Worm (Caenorhabditis elegans) whole organism, early embryonic: ENCODE results near the gene T22F3.12.

ENCODE experiments used
- B0310.2 ChIP-seq: sonication (generic microtip); optimal IDR thresholded peaks from 2 replicates; lab custom pipeline; 2016; ENCODE audit warnings: mild to moderate bottlenecking, missing genetic modification characterization, missing compliant biosample characterization
- F13C5.2 ChIP-seq: sonication (generic microtip); optimal IDR thresholded peaks from 2 replicates; lab custom pipeline; 2017; ENCODE audit warnings: mild to moderate bottlenecking, missing genetic modification characterization, inconsistent platforms, missing compliant biosample characterization
- aly-1 ChIP-seq: sonication (generic microtip); optimal IDR thresholded peaks from 2 replicates; lab custom pipeline; 2016; ENCODE audit warnings: missing genetic modification characterization, missing compliant biosample characterization
- ama-1 ChIP-seq: fragments of 150-350 bp; optimal IDR thresholded peaks from 2 replicates; lab custom pipeline; 2014
- ceh-13 ChIP-seq: fragments of 200-800 bp; sonication (Bioruptor generic); optimal IDR thresholded peaks from 2 replicates; lab custom pipeline; 2018; ENCODE audit warnings: mild to moderate bottlenecking, missing genetic modification characterization, missing compliant biosample characterization
- ceh-36 ChIP-seq: sonication (generic microtip); optimal IDR thresholded peaks from 2 replicates; lab custom pipeline; 2016; ENCODE audit warnings: missing genetic modification characterization, inconsistent platforms, missing compliant biosample characterization
- ets-7 ChIP-seq: sonication (generic microtip); optimal IDR thresholded peaks from 2 replicates; lab custom pipeline; 2016; ENCODE audit warnings: missing genotype, missing genetic modification characterization, missing compliant biosample characterization
- flt-1 ChIP-seq: fragments of 200-800 bp; sonication (Bioruptor generic); IDR thresholded peaks from 2 replicates; pipeline ENCODE4 v1.3.6; 2022; ENCODE audit warnings: missing genetic modification characterization, missing compliant biosample characterization
- hmbx-1 ChIP-seq: sonication (generic microtip); optimal IDR thresholded peaks from 2 replicates; lab custom pipeline; 2016; ENCODE audit warnings: mild to moderate bottlenecking, missing genetic modification characterization, missing compliant biosample characterization
- hmg-4 ChIP-seq: fragments of 200-800 bp; sonication (Bioruptor generic); optimal IDR thresholded peaks from 2 replicates; lab custom pipeline; 2018; ENCODE audit warnings: mild to moderate bottlenecking, missing genetic modification characterization, missing compliant biosample characterization
- hnd-1 ChIP-seq: sonication (generic microtip); optimal IDR thresholded peaks from 2 replicates; lab custom pipeline; 2016; ENCODE audit warnings: missing genetic modification characterization, missing compliant biosample characterization
- pes-1 ChIP-seq: fragments of 200-800 bp; sonication (Bioruptor generic); IDR thresholded peaks from 2 replicates; pipeline ENCODE4 v1.3.6; 2022; ENCODE audit warnings: missing genetic modification reagents, missing genetic modification characterization, missing compliant biosample characterization
- scrt-1 ChIP-seq: fragments of 200-800 bp; sonication (Bioruptor generic); IDR thresholded peaks from 2 replicates; pipeline ENCODE4 v1.3.6; 2022; ENCODE audit warnings: missing genetic modification characterization, missing compliant biosample characterization
- sea-1 ChIP-seq: fragments of 200-800 bp; sonication (Bioruptor generic); conservative IDR thresholded peaks from 2 replicates; pipeline ENCODE4 v1.3.6; 2022; ENCODE audit warnings: missing genetic modification characterization, missing compliant biosample characterization
- tbx-11 ChIP-seq: fragments of 200-800 bp; sonication (Bioruptor generic); IDR thresholded peaks from 2 replicates; pipeline ENCODE4 v1.3.6; 2022; ENCODE audit warnings: missing genetic modification characterization, missing compliant biosample characterization
- tbx-37 ChIP-seq: fragments of 200-800 bp; sonication (Bioruptor generic); conservative IDR thresholded peaks from 2 replicates; pipeline ENCODE4 v1.3.6; 2022; ENCODE audit warnings: missing genetic modification reagents, missing genetic modification characterization, missing compliant biosample characterization
- tra-4 ChIP-seq: sonication (generic microtip); optimal IDR thresholded peaks from 2 replicates; lab custom pipeline; 2017; ENCODE audit warnings: missing genetic modification characterization, missing compliant biosample characterization

The T22F3.12 gene

ce11 chrV:3592099-3592498 lies at the start of gene T22F3.12:
T22F3.12 (minus strand) TSS chrV:3592199.
- TF ChIP-seq ceh-13 (GFP tag; lab: Kevin White, UChicago) (no peak), tbx-11 (GFP tag; lab: Robert Waterston, UW) (no peak), sea-1 (GFP tag; lab: Robert Waterston, UW) (no peak), hnd-1 (tag; lab: Kevin White, UChicago) (no peak), tbx-37 (no peak), tra-4 (tag; lab: Kevin White, UChicago) (no peak), ets-7 (tag; lab: Kevin White, UChicago) (no peak), ama-1 (lab: Kevin White, UChicago) (no peak), aly-1 (tag; lab: Kevin White, UChicago) (no peak), scrt-1 (GFP tag; lab: Robert Waterston, UW) (no peak), pes-1 (GFP tag; lab: Robert Waterston, UW) (no peak), B0310.2 (tag; lab: Kevin White, UChicago) (no peak), flt-1 (GFP tag; lab: Robert Waterston, UW) (no peak), ceh-36 (tag; lab: Kevin White, UChicago) (no peak), F13C5.2 (tag; lab: Kevin White, UChicago) (no peak), hmbx-1 (no peak), hmg-4 (GFP tag; lab: Kevin White, UChicago) (no peak)

- TF ChIP-seq B0310.2 (tag; lab: Kevin White, UChicago) = no peak
- TF ChIP-seq ceh-36 (tag; lab: Kevin White, UChicago) = no peak
- no peak for TF ChIP-seq hmbx-1
- TF ChIP-seq tbx-11 (GFP tag; lab: Robert Waterston, UW) = no peak
- TF ChIP-seq ets-7 (tag; lab: Kevin White, UChicago) = no peak
- no peak for TF ChIP-seq flt-1 (GFP tag; lab: Robert Waterston, UW)
- no peak for TF ChIP-seq ceh-13 (GFP tag; lab: Kevin White, UChicago)
- TF ChIP-seq F13C5.2 (tag; lab: Kevin White, UChicago) = no peak
- TF ChIP-seq ama-1 (lab: Kevin White, UChicago) = no peak
- no peak for TF ChIP-seq aly-1 (tag; lab: Kevin White, UChicago)
- TF ChIP-seq hmg-4 (GFP tag; lab: Kevin White, UChicago) = no peak
- no peak for TF ChIP-seq tra-4 (tag; lab: Kevin White, UChicago)
Observed at ce11 chrV:3639873-3640272, 47.9 kb upstream of the T22F3.12 start.

ce11 chrV:3637086-3637485 lies 45.1 kb upstream of the T22F3.12 start, which contains the start of gene srx-41:
srx-41 (minus strand) TSS chrV:3637186.
- TF ChIP-seq F13C5.2 (tag; lab: Kevin White, UChicago) = no peak
- no peak for TF ChIP-seq flt-1 (GFP tag; lab: Robert Waterston, UW)
- TF ChIP-seq B0310.2 (tag; lab: Kevin White, UChicago) = no peak
- TF ChIP-seq tbx-11 (GFP tag; lab: Robert Waterston, UW) = no peak
- TF ChIP-seq sea-1 (GFP tag; lab: Robert Waterston, UW) = no peak
- TF ChIP-seq scrt-1 (GFP tag; lab: Robert Waterston, UW) = no peak
- TF ChIP-seq ets-7 (tag; lab: Kevin White, UChicago) = no peak
- TF ChIP-seq tbx-37 = no peak
- TF ChIP-seq hmbx-1 = no peak

ce11 chrV:3634293-3635016 lies 42.5 kb upstream of the T22F3.12 start:
- no peak for TF ChIP-seq ceh-13 (GFP tag; lab: Kevin White, UChicago)
- TF ChIP-seq hmg-4 (GFP tag; lab: Kevin White, UChicago) = no peak
- no peak for TF ChIP-seq aly-1 (tag; lab: Kevin White, UChicago)
- TF ChIP-seq flt-1 (GFP tag; lab: Robert Waterston, UW) = no peak
- no peak for TF ChIP-seq ceh-36 (tag; lab: Kevin White, UChicago)
- TF ChIP-seq ets-7 (tag; lab: Kevin White, UChicago) = no peak
- TF ChIP-seq F13C5.2 (tag; lab: Kevin White, UChicago) = no peak
- no peak for TF ChIP-seq ama-1 (lab: Kevin White, UChicago)

ce11 chrV:3633041-3633440 lies 41.0 kb upstream of the T22F3.12 start, which contains the start of gene F59B1.2:
F59B1.2 (plus strand) TSS chrV:3633341.
- no peak for TF ChIP-seq hmbx-1
- no peak for TF ChIP-seq ama-1 (lab: Kevin White, UChicago)
- TF ChIP-seq sea-1 (GFP tag; lab: Robert Waterston, UW) = no peak
- no peak for TF ChIP-seq tra-4 (tag; lab: Kevin White, UChicago)
- TF ChIP-seq tbx-11 (GFP tag; lab: Robert Waterston, UW) = no peak
- no peak for TF ChIP-seq scrt-1 (GFP tag; lab: Robert Waterston, UW)
- TF ChIP-seq hmg-4 (GFP tag; lab: Kevin White, UChicago) = no peak
- TF ChIP-seq flt-1 (GFP tag; lab: Robert Waterston, UW) = no peak
- TF ChIP-seq aly-1 (tag; lab: Kevin White, UChicago) = no peak

ce11 chrV:3632249-3633030 lies 40.4 kb upstream of the T22F3.12 start:
- TF ChIP-seq F13C5.2 (tag; lab: Kevin White, UChicago) (no peak), tbx-37 (no peak)

- TF ChIP-seq tra-4 (tag; lab: Kevin White, UChicago) (no peak), ceh-13 (GFP tag; lab: Kevin White, UChicago) (no peak), tbx-11 (GFP tag; lab: Robert Waterston, UW) (no peak), hmbx-1 (no peak), scrt-1 (GFP tag; lab: Robert Waterston, UW) (no peak), B0310.2 (tag; lab: Kevin White, UChicago) (no peak), ceh-36 (tag; lab: Kevin White, UChicago) (no peak), ama-1 (lab: Kevin White, UChicago) (no peak), hmg-4 (GFP tag; lab: Kevin White, UChicago) (no peak), pes-1 (GFP tag; lab: Robert Waterston, UW) (no peak), F13C5.2 (tag; lab: Kevin White, UChicago) (no peak), tbx-37 (no peak), sea-1 (GFP tag; lab: Robert Waterston, UW) (no peak), flt-1 (GFP tag; lab: Robert Waterston, UW) (no peak), ets-7 (tag; lab: Kevin White, UChicago) (no peak), aly-1 (tag; lab: Kevin White, UChicago) (no peak), hnd-1 (tag; lab: Kevin White, UChicago) (no peak)
Observed at ce11 chrV:3631591-3631990, 39.6 kb upstream of the T22F3.12 start, which contains the start of gene F59B1.6. F59B1.6 (minus strand) TSS chrV:3631691.
